Comparison of ENCODE assay signal across 1 fruit fly cellular context in genomic region chrX:7011063-7011743, dm6.
TF ChIP-seq lines count a peak whose summit lies in the region.

TSS of gene cm (minus strand) at chrX:7011145.
TSS of gene sloth1 (plus strand) at chrX:7011357.
TSS of gene sloth2 (plus strand) at chrX:7011357.

TF ChIP-seq in whole organism, embryonic, 481 proteins besides CTCF, POLR2A, EP300 and RAD21 (continued from another document and continues in another):
- peak; percentile 75 for TF ChIP-seq bbx (GFP tag; IDR thresholded peaks at IDR 0.05; lab: Robert Waterston, UW; ENCODE audit: partially characterized antibody)
- peak; percentile 81 for TF ChIP-seq CG33557 (GFP tag; optimal IDR thresholded peaks at IDR 0.05; lab: Kevin White, UChicago)
- TF ChIP-seq row (GFP tag; IDR thresholded peaks at IDR 0.05; lab: Robert Waterston, UW): peak; percentile 97
- TF ChIP-seq CG9876 (GFP tag; optimal IDR thresholded peaks at IDR 0.05; lab: Kevin White, UChicago): peak; percentile 75
- TF ChIP-seq Opbp (GFP tag; IDR thresholded peaks at IDR 0.05; lab: Robert Waterston, UW; ENCODE audit: partially characterized antibody): peak; percentile 73; the same call in 2 of the 3 replicates
- TF ChIP-seq Atf3 (GFP tag; optimal IDR thresholded peaks at IDR 0.05; lab: Kevin White, UChicago): peak; percentile 78
- peak; percentile 76 for TF ChIP-seq ab (GFP tag; optimal IDR thresholded peaks at IDR 0.05; lab: Kevin White, UChicago)
- peak; percentile 77 for TF ChIP-seq CG13894 (tag; optimal IDR thresholded peaks at IDR 0.05; lab: Kevin White, UChicago)
- peak; percentile 42 for TF ChIP-seq emc (GFP tag; optimal IDR thresholded peaks at IDR 0.05; lab: Kevin White, UChicago)
- TF ChIP-seq vvl (GFP tag; IDR thresholded peaks at IDR 0.05; lab: Robert Waterston, UW): peak; percentile 91
- TF ChIP-seq otp (GFP tag; IDR thresholded peaks at IDR 0.05; lab: Robert Waterston, UW): peak; percentile 73
- peak; percentile 79 for TF ChIP-seq NFAT (GFP tag; IDR thresholded peaks at IDR 0.05; lab: Robert Waterston, UW)
- peak; percentile 76; the same call in 1 of the 2 replicates for TF ChIP-seq ara (GFP tag; IDR thresholded peaks at IDR 0.05; lab: Robert Waterston, UW)
- peak; percentile 87 for TF ChIP-seq CG17829 (tag; optimal IDR thresholded peaks at IDR 0.05; lab: Kevin White, UChicago)
- peak; percentile 60 for TF ChIP-seq CG5245 (GFP tag; optimal IDR thresholded peaks at IDR 0.05; lab: Kevin White, UChicago)
- peak; percentile 82 for TF ChIP-seq jumu (GFP tag; optimal IDR thresholded peaks at IDR 0.05; lab: Kevin White, UChicago)
- TF ChIP-seq sr (GFP tag; IDR thresholded peaks at IDR 0.05; lab: Robert Waterston, UW): no peak
- TF ChIP-seq zen (tag; optimal IDR thresholded peaks at IDR 0.05; lab: Kevin White, UChicago): peak; percentile 80
- peak; percentile 72 for TF ChIP-seq Nf-YA (GFP tag; IDR thresholded peaks at IDR 0.05; lab: Robert Waterston, UW)
- TF ChIP-seq disco-r (GFP tag; optimal IDR thresholded peaks at IDR 0.05; lab: Kevin White, UChicago): peak; percentile 58
- peak; percentile 44 for TF ChIP-seq Hey (tag; optimal IDR thresholded peaks at IDR 0.05; lab: Kevin White, UChicago)
- peak; percentile 80 for TF ChIP-seq CG11504 (tag; optimal IDR thresholded peaks at IDR 0.05; lab: Kevin White, UChicago)
- TF ChIP-seq pb (GFP tag; optimal IDR thresholded peaks at IDR 0.05; lab: Kevin White, UChicago): peak; percentile 50
- peak; percentile 69 for TF ChIP-seq Spps (tag; optimal IDR thresholded peaks at IDR 0.05; lab: Kevin White, UChicago)
- no peak for TF ChIP-seq Tbp (GFP tag; optimal IDR thresholded peaks at IDR 0.05; lab: Kevin White, UChicago)
- peak; percentile 84 for TF ChIP-seq CG14441 (GFP tag; IDR thresholded peaks at IDR 0.05; lab: Robert Waterston, UW)
- peak; percentile 86 for TF ChIP-seq ttk (GFP tag; IDR thresholded peaks at IDR 0.05; lab: Robert Waterston, UW)
- peak; percentile 80 for TF ChIP-seq Mes4 (GFP tag; optimal IDR thresholded peaks at IDR 0.05; lab: Kevin White, UChicago)
- peak; percentile 83 for TF ChIP-seq pnt (GFP tag; optimal IDR thresholded peaks at IDR 0.05; lab: Kevin White, UChicago)
- TF ChIP-seq Pdp1 (GFP tag; optimal IDR thresholded peaks at IDR 0.05; lab: Kevin White, UChicago): peak; percentile 89 to 90
- TF ChIP-seq az2 (GFP tag; optimal IDR thresholded peaks at IDR 0.05; lab: Kevin White, UChicago): peak; percentile 91
- TF ChIP-seq CG34376 (GFP tag; optimal IDR thresholded peaks at IDR 0.05; lab: Kevin White, UChicago): peak; percentile 73
- peak; percentile 75 for TF ChIP-seq Fer2 (tag; optimal IDR thresholded peaks at IDR 0.05; lab: Kevin White, UChicago)
- peak; percentile 91 for TF ChIP-seq CG6272 (GFP tag; IDR thresholded peaks at IDR 0.05; lab: Robert Waterston, UW)
- peak; percentile 92 for TF ChIP-seq vfl (GFP tag; optimal IDR thresholded peaks at IDR 0.05; lab: Kevin White, UChicago)
- 0 out of 2 replicates have a peak, but pooled peaks have one; percentile 9 for TF ChIP-seq Gsc (GFP tag; IDR thresholded peaks at IDR 0.05; lab: Robert Waterston, UW)
- peak; percentile 37 for TF ChIP-seq psq (GFP tag; optimal IDR thresholded peaks at IDR 0.05; lab: Kevin White, UChicago)
- TF ChIP-seq bowl (GFP tag; IDR thresholded peaks at IDR 0.05; lab: Robert Waterston, UW): no peak
- TF ChIP-seq Xrp1 (GFP tag; IDR thresholded peaks at IDR 0.05; lab: Robert Waterston, UW): peak; percentile 91
- no peak for TF ChIP-seq CG15073 (GFP tag; optimal IDR thresholded peaks at IDR 0.05; lab: Kevin White, UChicago)
- peak; percentile 90 for TF ChIP-seq sna (GFP tag; IDR thresholded peaks at IDR 0.05; lab: Robert Waterston, UW; ENCODE audit: partially characterized antibody)
- no peak for TF ChIP-seq TFAM (GFP tag; optimal IDR thresholded peaks at IDR 0.05; lab: Kevin White, UChicago)
- peak; percentile 63 for TF ChIP-seq luna (GFP tag; optimal IDR thresholded peaks at IDR 0.05; lab: Kevin White, UChicago)
- TF ChIP-seq B-H2 (GFP tag; optimal IDR thresholded peaks at IDR 0.05; lab: Kevin White, UChicago): peak; percentile 84
- TF ChIP-seq CG9437 (GFP tag; optimal IDR thresholded peaks at IDR 0.05; lab: Kevin White, UChicago): peak; percentile 55
- TF ChIP-seq ro (GFP tag; IDR thresholded peaks at IDR 0.05; lab: Robert Waterston, UW): no peak
- no peak for TF ChIP-seq eve (GFP tag; optimal IDR thresholded peaks at IDR 0.05; lab: Kevin White, UChicago)
- TF ChIP-seq Rfx (GFP tag; IDR thresholded peaks at IDR 0.05; lab: Robert Waterston, UW): peak; percentile 92
- TF ChIP-seq Dad (GFP tag; optimal IDR thresholded peaks at IDR 0.05; lab: Kevin White, UChicago): peak; percentile 84
- TF ChIP-seq CG32767 (GFP tag; IDR thresholded peaks at IDR 0.05; lab: Robert Waterston, UW): peak; percentile 70
- peak; percentile 87 for TF ChIP-seq Side (GFP tag; optimal IDR thresholded peaks at IDR 0.05; lab: Kevin White, UChicago)
- peak; percentile 20 for TF ChIP-seq kah (GFP tag; optimal IDR thresholded peaks at IDR 0.05; lab: Kevin White, UChicago)
- peak; percentile 87 for TF ChIP-seq CG17328 (GFP tag; IDR thresholded peaks at IDR 0.05; lab: Robert Waterston, UW)
- peak; percentile 86 for TF ChIP-seq Sox102F (GFP tag; optimal IDR thresholded peaks at IDR 0.05; lab: Kevin White, UChicago)
- peak; percentile 73 for TF ChIP-seq CG17361 (GFP tag; IDR thresholded peaks at IDR 0.05; lab: Robert Waterston, UW)
- peak; percentile 59; the same call in 1 of the 2 replicates for TF ChIP-seq toy (GFP tag; IDR thresholded peaks at IDR 0.05; lab: Robert Waterston, UW)
- peak; percentile 82 for TF ChIP-seq CG11723 (GFP tag; optimal IDR thresholded peaks at IDR 0.05; lab: Kevin White, UChicago)
- TF ChIP-seq CG10543 (GFP tag; optimal IDR thresholded peaks at IDR 0.05; lab: Kevin White, UChicago): peak; percentile 88
- TF ChIP-seq tx (GFP tag; optimal IDR thresholded peaks at IDR 0.05; lab: Kevin White, UChicago): peak; percentile 89
- peak; percentile 33 for TF ChIP-seq Vsx1 (GFP tag; optimal IDR thresholded peaks at IDR 0.05; lab: Kevin White, UChicago)
- TF ChIP-seq Oli (tag; optimal IDR thresholded peaks at IDR 0.05; lab: Kevin White, UChicago): peak; percentile 72
- peak; percentile 91 for TF ChIP-seq CG34422 (GFP tag; IDR thresholded peaks at IDR 0.05; lab: Robert Waterston, UW)
- 0 out of 2 replicates have a peak, but pooled peaks have one; percentile 24 for TF ChIP-seq CG4360 (GFP tag; IDR thresholded peaks at IDR 0.05; lab: Robert Waterston, UW)
- TF ChIP-seq sisA (GFP tag; IDR thresholded peaks at IDR 0.05; lab: Robert Waterston, UW): peak; percentile 87
- peak; percentile 79 for TF ChIP-seq Drgx (GFP tag; IDR thresholded peaks at IDR 0.05; lab: Robert Waterston, UW)
- TF ChIP-seq nau (GFP tag; optimal IDR thresholded peaks at IDR 0.05; lab: Kevin White, UChicago): peak; percentile 63
- TF ChIP-seq CG10431 (GFP tag; optimal IDR thresholded peaks at IDR 0.05; lab: Kevin White, UChicago): peak; percentile 31
- peak; percentile 69 for TF ChIP-seq CG30020 (tag; optimal IDR thresholded peaks at IDR 0.05; lab: Kevin White, UChicago)
- TF ChIP-seq Hr78 (GFP tag; optimal IDR thresholded peaks at IDR 0.05; lab: Kevin White, UChicago): peak in 1 of 2 experiments; percentile 79
- TF ChIP-seq CG15601 (tag; optimal IDR thresholded peaks at IDR 0.05; lab: Kevin White, UChicago): peak; percentile 79
- TF ChIP-seq trem (tag; optimal IDR thresholded peaks at IDR 0.05; lab: Kevin White, UChicago): peak; percentile 86
- peak; percentile 79 to 88 for TF ChIP-seq chif (GFP tag; optimal IDR thresholded peaks at IDR 0.05; lab: Kevin White, UChicago)
- TF ChIP-seq trh (GFP tag; optimal IDR thresholded peaks at IDR 0.05; lab: Kevin White, UChicago): peak; percentile 81
- peak; percentile 81 for TF ChIP-seq tio (GFP tag; optimal IDR thresholded peaks at IDR 0.05; lab: Kevin White, UChicago)
- peak; percentile 24; the same call in 1 of the 2 replicates for TF ChIP-seq Dref (GFP tag; IDR thresholded peaks at IDR 0.05; lab: Robert Waterston, UW)
- peak; percentile 90 for TF ChIP-seq CG1602 (GFP tag; optimal IDR thresholded peaks at IDR 0.05; lab: Kevin White, UChicago)
- TF ChIP-seq pfk (GFP tag; optimal IDR thresholded peaks at IDR 0.05; lab: Kevin White, UChicago): peak; percentile 85
- TF ChIP-seq Max (GFP tag; optimal IDR thresholded peaks at IDR 0.05; lab: Kevin White, UChicago): peak; percentile 76
- peak; percentile 5 for TF ChIP-seq pros (GFP tag; optimal IDR thresholded peaks at IDR 0.05; lab: Kevin White, UChicago)
- TF ChIP-seq dimm (GFP tag; IDR thresholded peaks at IDR 0.05; lab: Robert Waterston, UW): peak; percentile 49; the same call in 1 of the 2 replicates
- TF ChIP-seq CG31441 (GFP tag; IDR thresholded peaks at IDR 0.05; lab: Robert Waterston, UW): peak; percentile 72
- peak; percentile 70 for TF ChIP-seq en (GFP tag; optimal IDR thresholded peaks at IDR 0.05; lab: Kevin White, UChicago)
- peak; percentile 83 for TF ChIP-seq CG11247 (GFP tag; IDR thresholded peaks at IDR 0.05; lab: Robert Waterston, UW)
- peak; percentile 66 for TF ChIP-seq CG3065 (GFP tag; optimal IDR thresholded peaks at IDR 0.05; lab: Kevin White, UChicago)
- TF ChIP-seq CG18764 (GFP tag; optimal IDR thresholded peaks at IDR 0.05; lab: Kevin White, UChicago): peak; percentile 69
- peak; percentile 70 for TF ChIP-seq jing (GFP tag; optimal IDR thresholded peaks at IDR 0.05; lab: Kevin White, UChicago)
- peak; percentile 87 for TF ChIP-seq CG15696 (tag; optimal IDR thresholded peaks at IDR 0.05; lab: Kevin White, UChicago)
- TF ChIP-seq CG4617 (GFP tag; optimal IDR thresholded peaks at IDR 0.05; lab: Kevin White, UChicago; ENCODE audit: borderline replicate concordance): peak; percentile 87
- peak; percentile 96 for TF ChIP-seq Ets65A (GFP tag; lab: Kevin White, UChicago)
- TF ChIP-seq CG4707 (GFP tag; optimal IDR thresholded peaks at IDR 0.05; lab: Kevin White, UChicago): peak; percentile 46
- TF ChIP-seq Sry-β (GFP tag; optimal IDR thresholded peaks at IDR 0.05; lab: Kevin White, UChicago): peak; percentile 69
- TF ChIP-seq CG6765 (GFP tag; optimal IDR thresholded peaks at IDR 0.05; lab: Kevin White, UChicago): peak; percentile 50
- no peak for TF ChIP-seq CG14965 (GFP tag; optimal IDR thresholded peaks at IDR 0.05; lab: Kevin White, UChicago; ENCODE audit: borderline replicate concordance)
- peak in 1 of 3 experiments; percentile 65 for TF ChIP-seq Stat92E (GFP tag; optimal IDR thresholded peaks at IDR 0.05; lab: Kevin White, UChicago)
- peak; percentile 75 for TF ChIP-seq ap (GFP tag; IDR thresholded peaks at IDR 0.05; lab: Robert Waterston, UW)
- peak; percentile 92 for TF ChIP-seq CG2116 (GFP tag; optimal IDR thresholded peaks at IDR 0.05; lab: Kevin White, UChicago)
- peak; percentile 58 for TF ChIP-seq D19A (tag; optimal IDR thresholded peaks at IDR 0.05; lab: Kevin White, UChicago)
- peak; percentile 74 for TF ChIP-seq cato (GFP tag; optimal IDR thresholded peaks at IDR 0.05; lab: Kevin White, UChicago; ENCODE audit: borderline replicate concordance)
- no peak for TF ChIP-seq CG8359 (GFP tag; optimal IDR thresholded peaks at IDR 0.05; lab: Kevin White, UChicago; ENCODE audit: borderline replicate concordance)
- peak; percentile 75 for TF ChIP-seq HHEX (GFP tag; optimal IDR thresholded peaks at IDR 0.05; lab: Kevin White, UChicago)
- TF ChIP-seq CG10321 (GFP tag; IDR thresholded peaks at IDR 0.05; lab: Robert Waterston, UW): 0 out of 2 replicates have a peak, but pooled peaks have one; percentile 56
- TF ChIP-seq ase (GFP tag; IDR thresholded peaks at IDR 0.05; lab: Robert Waterston, UW): peak; percentile 77
- peak; percentile 70 for TF ChIP-seq Lhr (GFP tag; optimal IDR thresholded peaks at IDR 0.05; lab: Kevin White, UChicago)
- no peak for TF ChIP-seq br (optimal IDR thresholded peaks at IDR 0.05; lab: Kevin White, UChicago)
- peak; percentile 85 for TF ChIP-seq CG10366 (GFP tag; IDR thresholded peaks at IDR 0.05; lab: Robert Waterston, UW)
- TF ChIP-seq Chrac-16 (GFP tag; optimal IDR thresholded peaks at IDR 0.05; lab: Kevin White, UChicago): peak; percentile 90
- TF ChIP-seq MBD-R2 (GFP tag; IDR thresholded peaks at IDR 0.05; lab: Robert Waterston, UW): peak; percentile 93
- TF ChIP-seq Eip74EF (GFP tag; optimal IDR thresholded peaks at IDR 0.05; lab: Kevin White, UChicago): peak in 1 of 2 experiments; percentile 76
- TF ChIP-seq Myb (GFP tag; optimal IDR thresholded peaks at IDR 0.05; lab: Kevin White, UChicago): peak; percentile 69
- peak; percentile 47 for TF ChIP-seq Deaf1 (tag; optimal IDR thresholded peaks at IDR 0.05; lab: Kevin White, UChicago)
- no peak for TF ChIP-seq sim (GFP tag; IDR thresholded peaks at IDR 0.05; lab: Robert Waterston, UW)
- no peak for TF ChIP-seq gce (GFP tag; IDR thresholded peaks at IDR 0.05; lab: Robert Waterston, UW)
- TF ChIP-seq fd3F (GFP tag; optimal IDR thresholded peaks at IDR 0.05; lab: Kevin White, UChicago): peak; percentile 80
- TF ChIP-seq CG1233 (GFP tag; optimal IDR thresholded peaks at IDR 0.05; lab: Kevin White, UChicago): peak; percentile 78
- TF ChIP-seq CG10654 (GFP tag; optimal IDR thresholded peaks at IDR 0.05; lab: Kevin White, UChicago): peak; percentile 79
- TF ChIP-seq Dfd (GFP tag; optimal IDR thresholded peaks at IDR 0.05; lab: Kevin White, UChicago): no peak
- peak; percentile 49 for TF ChIP-seq stwl (tag; optimal IDR thresholded peaks at IDR 0.05; lab: Kevin White, UChicago)
- peak; percentile 50 for TF ChIP-seq CG17802 (tag; optimal IDR thresholded peaks at IDR 0.05; lab: Kevin White, UChicago)
- peak; percentile 67 for TF ChIP-seq gsb (GFP tag; IDR thresholded peaks at IDR 0.05; lab: Robert Waterston, UW)
- peak; percentile 94 for TF ChIP-seq CG9932 (GFP tag; IDR thresholded peaks at IDR 0.05; lab: Robert Waterston, UW)
- peak; percentile 72 for TF ChIP-seq CG17912 (GFP tag; optimal IDR thresholded peaks at IDR 0.05; lab: Kevin White, UChicago)
- TF ChIP-seq peb (GFP tag; IDR thresholded peaks at IDR 0.05; lab: Robert Waterston, UW): peak; percentile 80
- peak; percentile 68 for TF ChIP-seq CG1024 (GFP tag; IDR thresholded peaks at IDR 0.05; lab: Robert Waterston, UW)
- peak; percentile 80 for TF ChIP-seq CG7556 (GFP tag; optimal IDR thresholded peaks at IDR 0.05; lab: Kevin White, UChicago)
- TF ChIP-seq CG9797 (GFP tag; optimal IDR thresholded peaks at IDR 0.05; lab: Kevin White, UChicago): peak; percentile 11
- TF ChIP-seq Hr51 (GFP tag; optimal IDR thresholded peaks at IDR 0.05; lab: Kevin White, UChicago): peak; percentile 83 to 93
- no peak; the same call in 1 of the 2 replicates for TF ChIP-seq Poxn (GFP tag; IDR thresholded peaks at IDR 0.05; lab: Robert Waterston, UW)
- peak; percentile 80 for TF ChIP-seq ems (GFP tag; optimal IDR thresholded peaks at IDR 0.05; lab: Kevin White, UChicago)
- peak; percentile 87 for TF ChIP-seq tin (GFP tag; optimal IDR thresholded peaks at IDR 0.05; lab: Kevin White, UChicago)
